Fruit fly (Drosophila melanogaster): ENCODE measurements around the gene CG12259.
A peak's percentile ranks its signal among the peaks of the same experiment; 100 is the strongest.

The CG12259 gene

DNA sequence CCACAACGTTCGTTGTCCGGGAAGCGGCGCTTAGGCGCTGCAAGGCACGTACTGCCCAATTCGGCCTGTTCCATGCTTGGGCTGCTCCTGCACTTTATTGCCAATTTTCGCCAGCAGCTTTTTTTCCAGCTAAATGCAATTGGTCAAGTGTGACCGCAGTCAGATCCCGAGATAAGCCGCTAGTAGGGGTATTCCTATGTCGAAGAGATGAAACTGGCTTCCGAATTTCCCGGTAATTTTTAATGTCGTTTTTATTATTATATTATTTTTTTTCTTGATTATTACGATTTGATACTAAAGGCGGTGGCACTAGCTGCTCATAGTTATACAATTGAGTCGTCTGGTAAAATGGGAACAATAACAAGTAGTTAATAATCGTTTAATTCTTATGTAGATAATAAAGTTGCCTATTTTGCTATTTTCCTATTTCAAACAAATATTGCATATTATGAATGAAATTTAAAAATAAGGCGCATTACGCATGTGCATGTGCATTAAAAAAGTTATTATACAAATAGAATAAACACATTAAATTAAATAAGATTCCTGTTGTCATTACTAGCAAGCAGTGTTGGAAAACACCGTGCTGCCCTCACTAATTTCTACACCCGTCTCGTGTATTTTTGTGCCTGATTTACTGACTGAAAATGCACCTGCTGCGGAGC lies 4.4 kb downstream of the CG12259 start, which contains the start of the genes CG5003 and mRpS22 (continued):
- TF ChIP-seq CG7357 (GFP tag; IDR thresholded peaks at IDR 0.05) (0 out of 3 replicates have a peak, but pooled peaks have one; percentile 26), CG4707 (GFP tag; optimal IDR thresholded peaks at IDR 0.05) (no peak), seq (GFP tag; IDR thresholded peaks at IDR 0.05) (no peak), CG12104 (GFP tag; optimal IDR thresholded peaks at IDR 0.05) (peak; percentile 69), lbe (GFP tag; optimal IDR thresholded peaks at IDR 0.05) (peak; percentile 29), Dll (GFP tag; IDR thresholded peaks at IDR 0.05; ENCODE audit: partially characterized antibody) (peak; percentile 41; the same call in 2 of the 4 replicates), ash1 (GFP tag; optimal IDR thresholded peaks at IDR 0.05) (no peak), CG4730 (GFP tag; IDR thresholded peaks at IDR 0.05) (peak; percentile 37; the same call in 1 of the 2 replicates), Sin3A (optimal IDR thresholded peaks at IDR 0.05) (peak; percentile 1), Sry-δ (GFP tag; optimal IDR thresholded peaks at IDR 0.05) (peak; percentile 42), CG42726 (GFP tag; IDR thresholded peaks at IDR 0.05; ENCODE audit: partially characterized antibody) (no peak), HLH4C (GFP tag; IDR thresholded peaks at IDR 0.05; ENCODE audit: partially characterized antibody) (no peak), NK7.1 (GFP tag; optimal IDR thresholded peaks at IDR 0.05) (no peak), CG3163 (GFP tag; optimal IDR thresholded peaks at IDR 0.05) (no peak), CG14667 (GFP tag; IDR thresholded peaks at IDR 0.05) (peak; percentile 40), D19B (GFP tag; optimal IDR thresholded peaks at IDR 0.05) (peak; percentile 45), Drgx (GFP tag; IDR thresholded peaks at IDR 0.05) (no peak), CG34224 (GFP tag; IDR thresholded peaks at IDR 0.05; ENCODE audit: partially characterized antibody) (peak; percentile 6; the same call in 1 of the 3 replicates), CG6175 (GFP tag; IDR thresholded peaks at IDR 0.05) (no peak), Bgb (GFP tag; IDR thresholded peaks at IDR 0.05; ENCODE audit: partially characterized antibody) (0 out of 2 replicates have a peak, but pooled peaks have one; percentile 37), Dfd (GFP tag; optimal IDR thresholded peaks at IDR 0.05) (peak in 1 of 2 experiments; percentile 65), stc (GFP tag; IDR thresholded peaks at IDR 0.05) (no peak), tna (GFP tag; IDR thresholded peaks at IDR 0.05; ENCODE audit: partially characterized antibody) (peak; percentile 34; the same call in 1 of the 2 replicates), CkIIα-i1 (GFP tag; IDR thresholded peaks at IDR 0.05) (no peak), fd96Cb (tag; optimal IDR thresholded peaks at IDR 0.05) (peak; percentile 20), al (GFP tag; IDR thresholded peaks at IDR 0.05) (peak; percentile 25; the same call in 1 of the 2 replicates), grn (GFP tag; optimal IDR thresholded peaks at IDR 0.05) (peak; percentile 51), CG15479 (GFP tag; optimal IDR thresholded peaks at IDR 0.05) (no peak), MESR4 (GFP tag; optimal IDR thresholded peaks at IDR 0.05) (peak; percentile 84), Dp (GFP tag; optimal IDR thresholded peaks at IDR 0.05) (peak; percentile 10), CG11695 (GFP tag; IDR thresholded peaks at IDR 0.05) (no peak), p53 (GFP tag; optimal IDR thresholded peaks at IDR 0.05) (no peak), ssp (GFP tag; IDR thresholded peaks at IDR 0.05) (peak; percentile 36; the same call in 1 of the 2 replicates), CG17385 (GFP tag; optimal IDR thresholded peaks at IDR 0.05) (peak; percentile 55), chn (GFP tag; optimal IDR thresholded peaks at IDR 0.05) (no peak), Meics (GFP tag; optimal IDR thresholded peaks at IDR 0.05) (peak; percentile 77), pb (GFP tag; optimal IDR thresholded peaks at IDR 0.05) (no peak), CG12219 (GFP tag; optimal IDR thresholded peaks at IDR 0.05) (no peak), onecut (GFP tag; IDR thresholded peaks at IDR 0.05) (peak; percentile 9; the same call in 1 of the 2 replicates), peb (GFP tag; IDR thresholded peaks at IDR 0.05) (no peak), tin (GFP tag; optimal IDR thresholded peaks at IDR 0.05) (peak; percentile 73), CG11456 (GFP tag; IDR thresholded peaks at IDR 0.05) (0 out of 3 replicates have a peak, but pooled peaks have one; percentile 32), CG10267 (tag; optimal IDR thresholded peaks at IDR 0.05) (peak; percentile 93), ttk (GFP tag; IDR thresholded peaks at IDR 0.05) (0 out of 2 replicates have a peak, but pooled peaks have one; percentile 5), gsb-n (tag; optimal IDR thresholded peaks at IDR 0.05) (peak; percentile 54), H15 (GFP tag; IDR thresholded peaks at IDR 0.05) (no peak), lov (optimal IDR thresholded peaks at IDR 0.05) (no peak), lov (GFP tag; IDR thresholded peaks at IDR 0.05) (no peak), CG4360 (GFP tag; IDR thresholded peaks at IDR 0.05) (no peak), zfh1 (GFP tag; IDR thresholded peaks at IDR 0.05) (peak; percentile 6; the same call in 1 of the 3 replicates)

All from whole organism, embryonic.